Fruit fly (Drosophila melanogaster) whole organism, embryonic: ENCODE results near the gene faf.

ENCODE experiments used
- CG11398 ChIP-seq: fragments of 200-800 bp; sonication (Bioruptor generic); optimal IDR thresholded peaks from 2 replicates; lab custom pipeline; 2016; ENCODE audit warnings: missing biosample characterization, missing genetic modification characterization
- CG12071 ChIP-seq: fragments of 200-800 bp; sonication (Bioruptor generic); optimal IDR thresholded peaks from 3 replicates; lab custom pipeline; 2018; ENCODE audit warnings: missing biosample characterization, mild to moderate bottlenecking, missing genetic modification characterization
- CG12744 ChIP-seq: fragments of 200-800 bp; sonication (Bioruptor generic); optimal IDR thresholded peaks from 2 replicates; lab custom pipeline; 2016; ENCODE audit warnings: missing biosample characterization, missing genetic modification characterization
- CG13424 ChIP-seq: fragments of 200-800 bp; sonication (Bioruptor generic); optimal IDR thresholded peaks from 2 replicates; lab custom pipeline; 2019; ENCODE audit warnings: missing biosample characterization, mild to moderate bottlenecking, missing genetic modification characterization, moderate library complexity
- CG14667 ChIP-seq: fragments of 200-800 bp; sonication (Bioruptor generic); IDR thresholded peaks from 2 replicates; pipeline ENCODE4 v1.3.6; 2022; ENCODE audit warnings: missing biosample characterization, missing genetic modification characterization
- CG15073 ChIP-seq: fragments of 200-800 bp; sonication (Bioruptor generic); optimal IDR thresholded peaks from 2 replicates; lab custom pipeline; 2016; ENCODE audit warnings: missing biosample characterization, missing genetic modification characterization
- CG15514 ChIP-seq: fragments of 200-800 bp; sonication (Bioruptor generic); optimal IDR thresholded peaks from 3 replicates; lab custom pipeline; 2017; ENCODE audit warnings: missing biosample characterization, missing genetic modification characterization, mild to moderate bottlenecking, moderate library complexity, missing genetic modification reagents
- CG17385 ChIP-seq: fragments of 200-800 bp; sonication (Bioruptor generic); optimal IDR thresholded peaks from 3 replicates; lab custom pipeline; 2018; ENCODE audit warnings: missing biosample characterization, mild to moderate bottlenecking, missing genetic modification characterization
- CG17829 ChIP-seq: fragments of 200-800 bp; optimal IDR thresholded peaks from 2 replicates; lab custom pipeline; 2019; ENCODE audit warnings: missing biosample characterization, mild to moderate bottlenecking, missing genetic modification characterization, moderate library complexity
- CG18011 ChIP-seq: fragments of 200-800 bp; sonication (Bioruptor generic); optimal IDR thresholded peaks from 2 replicates; lab custom pipeline; 2017; ENCODE audit warnings: missing biosample characterization, missing genetic modification characterization, mild to moderate bottlenecking, moderate library complexity, missing genotype
- CG2202 ChIP-seq: fragments of 200-800 bp; sonication (Bioruptor generic); optimal IDR thresholded peaks from 2 replicates; lab custom pipeline; 2018; ENCODE audit warnings: missing biosample characterization, mild to moderate bottlenecking, missing genetic modification characterization
- CG34376 ChIP-seq: fragments of 200-800 bp; sonication (Bioruptor generic); optimal IDR thresholded peaks from 2 replicates; lab custom pipeline; 2018; ENCODE audit warnings: missing biosample characterization, mild to moderate bottlenecking, missing genetic modification characterization
- CG3995 ChIP-seq: fragments of 200-800 bp; sonication (Bioruptor generic); optimal IDR thresholded peaks from 3 replicates; lab custom pipeline; 2016; ENCODE audit warnings: missing biosample characterization, missing genetic modification characterization
- CG4730 ChIP-seq: fragments of 200-800 bp; sonication (Bioruptor generic); IDR thresholded peaks from 2 replicates; pipeline ENCODE4 v1.3.6; 2022; ENCODE audit warnings: missing biosample characterization, missing genetic modification characterization
- CG6175 ChIP-seq: fragments of 200-800 bp; sonication (Bioruptor generic); IDR thresholded peaks from 3 replicates; pipeline ENCODE4 v1.3.6; 2022; ENCODE audit warnings: missing biosample characterization, missing genetic modification characterization
- CG8924 ChIP-seq: fragments of 200-800 bp; optimal IDR thresholded peaks from 3 replicates; lab custom pipeline; 2019; ENCODE audit warnings: missing biosample characterization, mild to moderate bottlenecking, missing genetic modification characterization, moderate library complexity
- CHES-1-like ChIP-seq: fragments of 200-800 bp; sonication (Bioruptor generic); optimal IDR thresholded peaks from 2 replicates; lab custom pipeline; 2016; ENCODE audit warnings: missing biosample characterization, missing genetic modification characterization
- CrebB ChIP-seq: fragments of 200-800 bp; sonication (Bioruptor generic); optimal IDR thresholded peaks from 3 replicates; lab custom pipeline; 2018; ENCODE audit warnings: missing biosample characterization, mild to moderate bottlenecking, missing genetic modification characterization
- Dp ChIP-seq: fragments of 200-800 bp; sonication (Bioruptor generic); optimal IDR thresholded peaks from 2 replicates; lab custom pipeline; 2018; ENCODE audit warnings: missing biosample characterization, mild to moderate bottlenecking, missing genetic modification characterization, moderate library complexity
- Hand ChIP-seq: fragments of 200-800 bp; sonication (Bioruptor generic); optimal IDR thresholded peaks from 2 replicates; lab custom pipeline; 2017; ENCODE audit warnings: mild to moderate bottlenecking, missing biosample characterization, missing genetic modification reagents, missing genetic modification characterization
- HmgZ ChIP-seq: fragments of 200-800 bp; sonication (Bioruptor generic); optimal IDR thresholded peaks from 2 replicates; lab custom pipeline; 2018; ENCODE audit warnings: missing biosample characterization, mild to moderate bottlenecking, missing genetic modification characterization
- Med ChIP-seq: fragments of 200-800 bp; sonication (Bioruptor generic); peaks from one replicate; lab custom pipeline; 2016; ENCODE audit warnings: missing biosample characterization, missing genetic modification characterization, mild to moderate bottlenecking, inconsistent platforms, moderate library complexity
- Oaz ChIP-seq: fragments of 200-800 bp; sonication (Bioruptor generic); IDR thresholded peaks from 2 replicates; pipeline ENCODE4 v1.3.6; 2022; ENCODE audit warnings: missing biosample characterization, missing genetic modification characterization
- Stat92E ChIP-seq, 3 experiments: fragments of >200 bp in 2 of 3; fragments of 200-800 bp in 1 of 3; sonication (Bioruptor generic) in 1 of 3; optimal IDR thresholded peaks; 2 replicates each; lab custom pipeline; 2017 to 2019; ENCODE audit warnings: missing biosample characterization in 3 of 3, missing genetic modification characterization in 3 of 3, mild to moderate bottlenecking in 1 of 3, moderate library complexity in 1 of 3
- Vsx1 ChIP-seq: fragments of 200-800 bp; sonication (Bioruptor generic); optimal IDR thresholded peaks from 2 replicates; lab custom pipeline; 2017; ENCODE audit warnings: missing biosample characterization, mild to moderate bottlenecking, missing genetic modification characterization, missing genetic modification reagents
- ato ChIP-seq: fragments of 200-800 bp; sonication (Bioruptor generic); IDR thresholded peaks from 2 replicates; pipeline ENCODE4 v1.3.6; 2022; ENCODE audit warnings: missing biosample characterization, missing genetic modification characterization; ENCODE audit not compliant: partially characterized antibody
- cg ChIP-seq: fragments of 200-800 bp; sonication (Bioruptor generic); optimal IDR thresholded peaks from 3 replicates; lab custom pipeline; 2019; ENCODE audit warnings: missing biosample characterization, mild to moderate bottlenecking, missing genetic modification characterization, moderate library complexity
- cwo ChIP-seq: fragments of 200-800 bp; sonication (Bioruptor generic); optimal IDR thresholded peaks from 3 replicates; lab custom pipeline; 2017; ENCODE audit warnings: missing biosample characterization, missing genetic modification characterization, mild to moderate bottlenecking, moderate library complexity, missing genetic modification reagents
- dm ChIP-seq: fragments of 200-800 bp; sonication (Bioruptor generic); optimal IDR thresholded peaks from 3 replicates; lab custom pipeline; 2016; ENCODE audit warnings: missing biosample characterization, missing genetic modification characterization
- fd96Cb ChIP-seq: fragments of 200-800 bp; sonication (Bioruptor generic); optimal IDR thresholded peaks from 2 replicates; lab custom pipeline; 2018; ENCODE audit warnings: missing biosample characterization, mild to moderate bottlenecking, missing genetic modification characterization, moderate library complexity
- hb ChIP-seq: fragments of 200-800 bp; sonication (Bioruptor generic); IDR thresholded peaks from 3 replicates; pipeline ENCODE4 v1.3.6; 2022; ENCODE audit warnings: missing biosample characterization, missing genetic modification characterization; ENCODE audit not compliant: partially characterized antibody
- her ChIP-seq: fragments of 200-800 bp; sonication (Bioruptor generic); optimal IDR thresholded peaks from 2 replicates; lab custom pipeline; 2016; ENCODE audit warnings: missing biosample characterization, missing genetic modification characterization
- insv ChIP-seq, 2 experiments: fragments of 200-800 bp; sonication (Bioruptor generic); optimal IDR thresholded peaks; 3 replicates each; lab custom pipeline; 2016 to 2018; ENCODE audit warnings: missing biosample characterization in 2 of 2, missing genetic modification characterization in 2 of 2
- jumu ChIP-seq: fragments of 200-800 bp; sonication (Bioruptor generic); optimal IDR thresholded peaks from 3 replicates; lab custom pipeline; 2016; ENCODE audit warnings: missing biosample characterization, missing genetic modification characterization
- kni ChIP-seq: fragments of 200-800 bp; sonication (Bioruptor generic); optimal IDR thresholded peaks from 3 replicates; lab custom pipeline; 2017; ENCODE audit warnings: mild to moderate bottlenecking, missing biosample characterization, missing genetic modification reagents, missing genetic modification characterization
- nerfin-1 ChIP-seq: fragments of 200-800 bp; sonication (Bioruptor generic); optimal IDR thresholded peaks from 3 replicates; lab custom pipeline; 2019; ENCODE audit warnings: missing biosample characterization, mild to moderate bottlenecking, missing genetic modification characterization, moderate library complexity
- nom ChIP-seq: fragments of 200-800 bp; sonication (Bioruptor generic); optimal IDR thresholded peaks from 2 replicates; lab custom pipeline; 2017; ENCODE audit warnings: missing biosample characterization, missing genetic modification characterization, mild to moderate bottlenecking, moderate library complexity, missing genetic modification reagents
- oc ChIP-seq: fragments of 200-800 bp; sonication (Bioruptor generic); optimal IDR thresholded peaks from 2 replicates; lab custom pipeline; 2018; ENCODE audit warnings: missing biosample characterization, mild to moderate bottlenecking, missing genetic modification characterization, moderate library complexity
- odd ChIP-seq: fragments of 200-800 bp; sonication (Bioruptor generic); optimal IDR thresholded peaks from 2 replicates; lab custom pipeline; 2017; ENCODE audit warnings: missing biosample characterization, mild to moderate bottlenecking, missing genetic modification characterization
- peb ChIP-seq: fragments of 200-800 bp; sonication (Bioruptor generic); IDR thresholded peaks from 2 replicates; pipeline ENCODE4 v1.3.6; 2022; ENCODE audit warnings: missing biosample characterization, missing genetic modification characterization
- sd ChIP-seq: fragments of 200-800 bp; sonication (Bioruptor generic); optimal IDR thresholded peaks from 3 replicates; lab custom pipeline; 2018; ENCODE audit warnings: missing biosample characterization, mild to moderate bottlenecking, missing genetic modification characterization, moderate library complexity
- sens ChIP-seq: fragments of 200-800 bp; sonication (Bioruptor generic); peaks from one replicate; lab custom pipeline; 2016; ENCODE audit warnings: missing biosample characterization, missing genetic modification characterization
- sim ChIP-seq: fragments of 200-800 bp; sonication (Bioruptor generic); IDR thresholded peaks from 2 replicates; pipeline ENCODE4 v1.3.6; 2022; ENCODE audit warnings: missing biosample characterization, missing genetic modification characterization
- tll ChIP-seq, 2 experiments: fragments of 200-800 bp in 1 of 2; fragments of >200 bp in 1 of 2; sonication (Bioruptor generic) in 1 of 2; optimal IDR thresholded peaks; 2 replicates each; lab custom pipeline; 2017 to 2019; ENCODE audit warnings: missing biosample characterization in 2 of 2, missing genetic modification characterization in 2 of 2, mild to moderate bottlenecking in 1 of 2, moderate library complexity in 1 of 2

The faf gene

DNA sequence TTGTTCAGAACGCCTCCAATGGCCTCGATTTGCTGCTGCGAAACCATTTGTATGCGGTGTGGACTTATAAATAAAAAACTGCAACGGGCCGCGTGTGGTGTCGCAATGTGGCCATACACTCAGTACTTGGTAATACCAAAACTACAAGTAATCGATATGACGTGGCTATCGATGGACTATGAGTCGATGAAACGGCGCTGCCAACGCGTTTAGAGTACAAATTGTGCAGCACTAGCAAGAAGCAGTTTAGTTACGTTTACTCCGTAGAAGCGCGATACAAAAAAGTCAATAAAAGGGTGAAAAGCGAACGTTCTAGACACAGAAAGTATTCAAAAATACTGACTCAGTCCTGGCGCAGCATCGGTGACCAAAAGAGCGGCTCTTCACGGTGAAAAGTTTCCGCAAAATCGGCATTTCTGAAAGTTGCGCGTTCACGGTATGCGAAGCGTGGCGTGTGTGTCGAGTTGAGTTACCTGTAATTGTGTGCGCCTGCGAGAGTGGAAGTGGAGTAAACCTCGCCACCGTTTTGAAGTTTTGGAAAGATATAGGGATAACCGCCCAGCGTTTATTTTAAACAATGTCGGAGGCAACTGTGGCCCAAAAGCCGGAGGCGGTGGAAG lies 29.3 kb upstream of the faf start, which contains the start of the genes nero and CG1910 (continued):
- no peak for TF ChIP-seq CG12744 (GFP tag; lab: Kevin White, UChicago)
- no peak for TF ChIP-seq CG18011 (GFP tag; lab: Kevin White, UChicago)
- peak; percentile 2 for TF ChIP-seq jumu (GFP tag; lab: Kevin White, UChicago)
- TF ChIP-seq tll (GFP tag; optimal IDR thresholded peaks at IDR 0.05; lab: Kevin White, UChicago) = peak in 1 of 2 experiments; percentile 30
- TF ChIP-seq Hand (GFP tag; lab: Kevin White, UChicago) = no peak
- no peak for TF ChIP-seq CrebB (tag; lab: Kevin White, UChicago)

DNA sequence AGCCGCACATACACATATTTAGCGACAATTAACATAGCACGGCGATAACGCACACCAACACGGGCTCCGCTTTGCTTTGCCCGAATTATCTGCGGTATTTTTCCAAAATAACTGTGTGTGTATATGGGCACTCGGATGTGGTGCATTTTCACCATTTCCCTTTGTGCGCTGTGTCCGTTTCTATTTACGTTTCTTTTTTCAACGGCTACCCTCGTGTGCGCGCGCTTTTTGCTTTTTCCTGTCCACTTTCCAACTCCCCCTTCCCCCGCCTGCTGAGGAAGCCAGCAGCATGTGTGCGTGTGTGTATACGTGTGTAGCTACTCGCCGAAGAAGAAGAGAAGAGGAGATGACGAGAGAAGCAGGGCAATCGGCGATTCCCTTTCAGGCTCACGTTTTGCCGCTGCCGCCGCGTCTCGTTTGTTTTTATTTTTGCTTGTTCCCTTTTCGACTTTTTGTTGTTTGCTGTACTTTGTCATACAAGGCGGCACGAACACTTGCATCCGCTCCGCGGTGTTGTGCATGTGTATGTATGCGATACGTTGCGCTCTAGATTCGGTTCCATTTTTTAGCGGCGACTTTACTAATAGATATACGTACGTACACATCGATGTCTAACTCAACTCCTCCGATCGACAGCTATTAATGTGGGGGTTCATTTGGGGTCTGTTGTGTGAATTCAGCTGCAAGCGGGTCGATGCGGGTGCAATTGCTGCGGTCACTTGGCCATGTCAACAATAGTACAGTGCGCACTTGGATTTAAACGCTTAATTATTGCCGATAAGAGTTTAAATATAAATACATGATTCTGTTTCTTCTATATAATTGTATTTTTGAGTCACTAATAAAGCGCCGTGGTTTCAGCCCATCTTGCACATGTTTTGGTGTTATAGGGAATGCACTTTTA lies 28.5 kb upstream of the faf start:
- no peak for TF ChIP-seq CG2202 (tag; lab: Kevin White, UChicago)
- peak; percentile 38 for TF ChIP-seq CG15514 (GFP tag; lab: Kevin White, UChicago)
- TF ChIP-seq nerfin-1 (tag; lab: Kevin White, UChicago) = peak; percentile 74
- TF ChIP-seq CG3995 = no peak
- TF ChIP-seq CG17829 (tag; lab: Kevin White, UChicago) = peak; percentile 56
- TF ChIP-seq cwo (GFP tag; lab: Kevin White, UChicago) = peak; percentile 59
- TF ChIP-seq odd (GFP tag; lab: Kevin White, UChicago) = peak; percentile 65
- TF ChIP-seq ato (GFP tag; lab: Robert Waterston, UW) = no peak
- no peak for TF ChIP-seq CG4730
- peak; percentile 9 for TF ChIP-seq Vsx1 (GFP tag; lab: Kevin White, UChicago)
- no peak for TF ChIP-seq CG15073 (GFP tag; lab: Kevin White, UChicago)
- TF ChIP-seq oc (tag; lab: Kevin White, UChicago) = peak; percentile 7
- peak; percentile 58 for TF ChIP-seq Dp (GFP tag; lab: Kevin White, UChicago)
- peak; percentile 91 for TF ChIP-seq nom (GFP tag; lab: Kevin White, UChicago)
- TF ChIP-seq CHES-1-like (GFP tag; lab: Kevin White, UChicago) = peak; percentile 33
- peak in 1 of 2 experiments; percentile 13 for TF ChIP-seq insv (GFP tag; optimal IDR thresholded peaks at IDR 0.05; lab: Kevin White, UChicago)
- TF ChIP-seq CG34376 (GFP tag; lab: Kevin White, UChicago) = peak; percentile 20
- TF ChIP-seq CG6175 (GFP tag; lab: Robert Waterston, UW) = no peak
- peak; percentile 7 for TF ChIP-seq her (GFP tag; lab: Kevin White, UChicago)
- TF ChIP-seq CG13424 (tag; lab: Kevin White, UChicago) = peak; percentile 9
- no peak for TF ChIP-seq CG14667 (GFP tag; lab: Robert Waterston, UW)
- no peak for TF ChIP-seq sim (GFP tag; lab: Robert Waterston, UW)
- peak in 1 of 3 experiments; percentile 27 for TF ChIP-seq Stat92E (GFP tag; optimal IDR thresholded peaks at IDR 0.05; lab: Kevin White, UChicago)
- TF ChIP-seq sens (GFP tag; lab: Kevin White, UChicago) = peak; percentile 80
- TF ChIP-seq sd (tag; lab: Kevin White, UChicago) = peak; percentile 92
- TF ChIP-seq CG12071 (GFP tag; lab: Kevin White, UChicago) = peak; percentile 29
- peak; percentile 98 for TF ChIP-seq CG17385 (GFP tag; lab: Kevin White, UChicago)
- TF ChIP-seq cg = peak; percentile 96
- peak; percentile 4 for TF ChIP-seq CG11398 (GFP tag; lab: Kevin White, UChicago)
- TF ChIP-seq Med (GFP tag; lab: Kevin White, UChicago) = peak; percentile 60
- no peak for TF ChIP-seq fd96Cb (tag; lab: Kevin White, UChicago)
- peak; percentile 55 for TF ChIP-seq dm (GFP tag; lab: Kevin White, UChicago)
- TF ChIP-seq Oaz = no peak
- peak; percentile 89 for TF ChIP-seq kni (GFP tag; lab: Kevin White, UChicago)
- peak; percentile 48 for TF ChIP-seq CG8924 (tag; lab: Kevin White, UChicago)
- peak; percentile 51 for TF ChIP-seq HmgZ
- no peak for TF ChIP-seq hb (GFP tag; lab: Robert Waterston, UW)
- no peak for TF ChIP-seq peb (GFP tag; lab: Robert Waterston, UW)
